Worm (Caenorhabditis elegans): Measurements from ENCODE around the gene srh-113.

DNA sequence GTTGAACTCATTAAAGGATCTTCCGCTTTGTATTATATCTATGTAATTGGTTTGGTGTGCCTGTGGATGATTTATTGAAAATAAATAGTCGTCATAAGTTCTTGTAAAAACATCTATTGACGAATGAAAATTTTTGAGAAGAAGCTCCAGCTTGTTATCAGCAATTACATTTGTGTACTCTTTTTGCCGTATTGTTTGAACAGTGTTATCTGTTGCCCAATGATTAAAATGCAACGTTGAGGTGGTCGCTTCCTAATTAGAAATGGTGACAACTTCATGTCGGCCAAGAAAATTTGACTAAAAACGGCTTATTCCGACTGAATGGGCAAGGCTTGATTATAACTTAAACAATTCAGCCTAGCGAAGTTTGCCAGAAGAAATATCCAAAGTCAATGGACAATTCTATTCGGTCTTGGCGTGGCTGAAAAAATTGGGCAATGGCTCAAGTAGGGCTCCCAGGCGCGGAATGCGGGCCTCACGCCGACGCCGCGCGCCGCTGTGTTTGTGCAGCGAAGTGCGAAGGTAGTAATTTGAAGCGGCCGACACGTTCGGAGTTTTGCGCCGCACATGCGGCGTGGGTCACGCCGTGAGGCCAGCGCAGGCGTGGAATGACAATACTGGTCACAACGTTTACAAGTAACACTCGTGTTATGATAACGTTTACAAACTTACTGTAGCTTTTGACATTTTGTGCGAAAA is 27.9 kb downstream of the srh-113 start:
- TF ChIP-seq nfya-2 (GFP tag; IDR thresholded peaks at IDR 0.05) (no peak), T26A5.8 (tag; optimal IDR thresholded peaks at IDR 0.05) (no peak), ama-1 (optimal IDR thresholded peaks at IDR 0.05) (no peak), ama-1 (GFP tag; optimal IDR thresholded peaks at IDR 0.05) (no peak), ztf-28 (GFP tag; IDR thresholded peaks at IDR 0.05) (no peak), madf-3 (GFP tag; IDR thresholded peaks at IDR 0.05) (no peak), pha-4 (tag; optimal IDR thresholded peaks at IDR 0.05) (no peak)
